Fruit fly (Drosophila melanogaster) whole organism, embryonic: ENCODE measurements around the gene MYPT-75D.

Experiments
- Ada2b ChIP-seq: fragments of 200-800 bp; sonication (Bioruptor generic); IDR thresholded peaks from 2 replicates; pipeline ENCODE4 v1.3.6; 2022; ENCODE audit warnings: missing biosample characterization, missing genetic modification characterization
- Antp ChIP-seq: fragments of 200-800 bp; sonication (Bioruptor generic); optimal IDR thresholded peaks from 3 replicates; lab custom pipeline; 2016; ENCODE audit warnings: missing biosample characterization, missing genetic modification characterization
- Asciz ChIP-seq: fragments of 200-800 bp; sonication (Bioruptor generic); optimal IDR thresholded peaks from 2 replicates; lab custom pipeline; 2017; ENCODE audit warnings: missing biosample characterization, mild to moderate bottlenecking, missing genetic modification characterization, missing genetic modification reagents
- Awh ChIP-seq: fragments of 200-800 bp; sonication (Bioruptor generic); IDR thresholded peaks from 2 replicates; pipeline ENCODE4, ENCODE4 v1.3.6; 2022; ENCODE audit warnings: missing biosample characterization, missing genetic modification characterization
- CG1024 ChIP-seq: fragments of 200-800 bp; sonication (Bioruptor generic); IDR thresholded peaks from 2 replicates; pipeline ENCODE4 v1.3.6; 2022; ENCODE audit warnings: missing biosample characterization, missing genetic modification characterization
- CG11247 ChIP-seq: fragments of 200-800 bp; sonication (Bioruptor generic); IDR thresholded peaks from 2 replicates; pipeline ENCODE4 v1.3.6; 2022; ENCODE audit warnings: missing biosample characterization, missing genetic modification characterization
- CG11504 ChIP-seq: fragments of 200-800 bp; sonication (Bioruptor generic); optimal IDR thresholded peaks from 3 replicates; lab custom pipeline; 2019; ENCODE audit warnings: missing biosample characterization, mild to moderate bottlenecking, missing genetic modification characterization, moderate library complexity
- CG11695 ChIP-seq: fragments of 200-800 bp; sonication (Bioruptor generic); IDR thresholded peaks from 3 replicates; pipeline ENCODE4 v1.3.6; 2022; ENCODE audit warnings: missing biosample characterization, missing genetic modification characterization
- CG12104 ChIP-seq: fragments of 200-800 bp; sonication (Bioruptor generic); optimal IDR thresholded peaks from 3 replicates; lab custom pipeline; 2016; ENCODE audit warnings: missing biosample characterization, missing genetic modification characterization
- CG13624 ChIP-seq: fragments of 200-800 bp; sonication (Bioruptor generic); optimal IDR thresholded peaks from 2 replicates; lab custom pipeline; 2016; ENCODE audit warnings: missing biosample characterization, missing genetic modification characterization
- CG13894 ChIP-seq: fragments of 200-800 bp; sonication (Bioruptor generic); optimal IDR thresholded peaks from 3 replicates; lab custom pipeline; 2018; ENCODE audit warnings: missing biosample characterization, mild to moderate bottlenecking, missing genetic modification characterization, moderate library complexity
- CG17328 ChIP-seq: fragments of 200-800 bp; sonication (Bioruptor generic); IDR thresholded peaks from 2 replicates; pipeline ENCODE4 v1.3.6; 2022; ENCODE audit warnings: missing biosample characterization, missing genetic modification characterization
- CG18599 ChIP-seq: fragments of 200-800 bp; sonication (Bioruptor generic); optimal IDR thresholded peaks from 3 replicates; lab custom pipeline; 2017; ENCODE audit warnings: missing biosample characterization, missing genetic modification characterization, mild to moderate bottlenecking, moderate library complexity, missing genetic modification reagents
- CG2875 ChIP-seq: fragments of 200-800 bp; sonication (Bioruptor generic); optimal IDR thresholded peaks from 2 replicates; lab custom pipeline; 2017; ENCODE audit warnings: missing biosample characterization, mild to moderate bottlenecking, missing genetic modification characterization, missing genetic modification reagents
- CG43689 ChIP-seq: fragments of 200-800 bp; sonication (Bioruptor generic); IDR thresholded peaks from 2 replicates; pipeline ENCODE4 v1.3.6; 2022; ENCODE audit warnings: missing biosample characterization, missing genetic modification characterization
- CG4424 ChIP-seq: fragments of 200-800 bp; sonication (Bioruptor generic); optimal IDR thresholded peaks from 3 replicates; lab custom pipeline; 2016; ENCODE audit warnings: missing biosample characterization, missing genetic modification characterization
- CG6175 ChIP-seq: fragments of 200-800 bp; sonication (Bioruptor generic); IDR thresholded peaks from 3 replicates; pipeline ENCODE4 v1.3.6; 2022; ENCODE audit warnings: missing biosample characterization, missing genetic modification characterization
- CG6654 ChIP-seq: fragments of 200-800 bp; sonication (Bioruptor generic); optimal IDR thresholded peaks from 2 replicates; lab custom pipeline; 2017; ENCODE audit warnings: missing biosample characterization, mild to moderate bottlenecking, missing genetic modification characterization
- CG6689 ChIP-seq: fragments of 200-800 bp; sonication (Bioruptor generic); IDR thresholded peaks from 2 replicates; pipeline ENCODE4 v1.3.6; 2022; ENCODE audit warnings: missing biosample characterization, missing genetic modification characterization
- CG6854 ChIP-seq: fragments of 200-800 bp; sonication (Bioruptor generic); optimal IDR thresholded peaks from 3 replicates; lab custom pipeline; 2017; ENCODE audit warnings: missing biosample characterization, mild to moderate bottlenecking, missing genetic modification characterization
- CG7928 ChIP-seq: fragments of 200-800 bp; sonication (Bioruptor generic); optimal IDR thresholded peaks from 2 replicates; lab custom pipeline; 2017; ENCODE audit warnings: missing biosample characterization, mild to moderate bottlenecking, missing genetic modification characterization
- CG8089 ChIP-seq: fragments of 200-800 bp; sonication (Bioruptor generic); optimal IDR thresholded peaks from 3 replicates; lab custom pipeline; 2016; ENCODE audit warnings: missing biosample characterization, missing genetic modification characterization
- Drgx ChIP-seq: fragments of 200-800 bp; sonication (Bioruptor generic); IDR thresholded peaks from 2 replicates; pipeline ENCODE4 v1.3.6; 2022; ENCODE audit warnings: missing biosample characterization, missing genetic modification characterization
- HLH3B ChIP-seq: fragments of 200-800 bp; sonication (Bioruptor generic); IDR thresholded peaks from 2 replicates; pipeline ENCODE4 v1.3.6; 2022; ENCODE audit warnings: missing biosample characterization, missing genetic modification characterization
- HLH4C ChIP-seq: fragments of 200-800 bp; sonication (Bioruptor generic); IDR thresholded peaks from 3 replicates; pipeline ENCODE4 v1.3.6; 2022; ENCODE audit warnings: missing biosample characterization, missing genetic modification characterization; ENCODE audit not compliant: partially characterized antibody
- Hmr ChIP-seq: fragments of 200-800 bp; sonication (Bioruptor generic); optimal IDR thresholded peaks from 3 replicates; lab custom pipeline; 2017; ENCODE audit warnings: mild to moderate bottlenecking, missing biosample characterization, missing genetic modification reagents, missing genetic modification characterization
- Mes4 ChIP-seq: fragments of 200-800 bp; sonication (Bioruptor generic); optimal IDR thresholded peaks from 2 replicates; lab custom pipeline; 2016; ENCODE audit warnings: missing biosample characterization, missing genetic modification characterization
- NK7.1 ChIP-seq: fragments of 200-800 bp; sonication (Bioruptor generic); optimal IDR thresholded peaks from 3 replicates; lab custom pipeline; 2016; ENCODE audit warnings: missing biosample characterization, missing genetic modification characterization
- Sry-δ ChIP-seq: fragments of 200-800 bp; sonication (Bioruptor generic); optimal IDR thresholded peaks from 2 replicates; lab custom pipeline; 2016; ENCODE audit warnings: missing biosample characterization, missing genetic modification characterization
- ac ChIP-seq: fragments of 200-800 bp; sonication (Bioruptor generic); optimal IDR thresholded peaks from 3 replicates; lab custom pipeline; 2017; ENCODE audit warnings: missing biosample characterization, mild to moderate bottlenecking, missing genetic modification characterization
- ap ChIP-seq: fragments of 200-800 bp; sonication (Bioruptor generic); IDR thresholded peaks from 2 replicates; pipeline ENCODE4 v1.3.6; 2022; ENCODE audit warnings: missing biosample characterization, missing genetic modification characterization
- az2 ChIP-seq: fragments of 200-800 bp; sonication (Bioruptor generic); optimal IDR thresholded peaks from 3 replicates; lab custom pipeline; 2016; ENCODE audit warnings: missing biosample characterization, missing genetic modification characterization
- cato ChIP-seq: fragments of 200-800 bp; sonication (Bioruptor generic); optimal IDR thresholded peaks from 2 replicates; lab custom pipeline; 2016; ENCODE audit warnings: missing biosample characterization, missing genetic modification characterization, borderline replicate concordance
- caup ChIP-seq: fragments of 200-800 bp; sonication (Bioruptor generic); optimal IDR thresholded peaks from 3 replicates; lab custom pipeline; 2017; ENCODE audit warnings: missing biosample characterization, mild to moderate bottlenecking, missing genetic modification characterization, moderate library complexity; ENCODE audit not compliant: severe bottlenecking
- corto ChIP-seq: fragments of 200-800 bp; sonication (Bioruptor generic); optimal IDR thresholded peaks from 2 replicates; lab custom pipeline; 2016; ENCODE audit warnings: missing biosample characterization, mild to moderate bottlenecking, missing genetic modification characterization, moderate library complexity
- fd96Cb ChIP-seq: fragments of 200-800 bp; sonication (Bioruptor generic); optimal IDR thresholded peaks from 2 replicates; lab custom pipeline; 2018; ENCODE audit warnings: missing biosample characterization, mild to moderate bottlenecking, missing genetic modification characterization, moderate library complexity
- gce ChIP-seq: fragments of 200-800 bp; sonication (Bioruptor generic); IDR thresholded peaks from 3 replicates; pipeline ENCODE4 v1.3.6; 2022; ENCODE audit warnings: missing biosample characterization, missing genetic modification characterization
- ham ChIP-seq: fragments of 200-800 bp; sonication (Bioruptor generic); IDR thresholded peaks from 2 replicates; pipeline ENCODE4 v1.3.6; 2022; ENCODE audit warnings: missing biosample characterization, missing genetic modification characterization
- kay ChIP-seq: fragments of 200-800 bp; sonication (Bioruptor generic); optimal IDR thresholded peaks from 2 replicates; lab custom pipeline; 2016; ENCODE audit warnings: missing biosample characterization, missing genetic modification characterization
- klu ChIP-seq: fragments of 200-800 bp; sonication (Bioruptor generic); IDR thresholded peaks from 2 replicates; pipeline ENCODE4 v1.3.6; 2022; ENCODE audit warnings: missing biosample characterization, missing genetic modification characterization
- lab ChIP-seq: fragments of 200-800 bp; sonication (Bioruptor generic); optimal IDR thresholded peaks from 3 replicates; lab custom pipeline; 2017; ENCODE audit warnings: missing biosample characterization, missing genetic modification characterization, mild to moderate bottlenecking, moderate library complexity, missing genetic modification reagents
- nmo ChIP-seq: fragments of 200-800 bp; sonication (Bioruptor generic); optimal IDR thresholded peaks from 2 replicates; lab custom pipeline; 2018; ENCODE audit warnings: missing biosample characterization, mild to moderate bottlenecking, missing genetic modification characterization, moderate library complexity
- odd ChIP-seq: fragments of 200-800 bp; sonication (Bioruptor generic); optimal IDR thresholded peaks from 2 replicates; lab custom pipeline; 2017; ENCODE audit warnings: missing biosample characterization, mild to moderate bottlenecking, missing genetic modification characterization
- org-1 ChIP-seq: fragments of 200-800 bp; sonication (Bioruptor generic); optimal IDR thresholded peaks from 2 replicates; lab custom pipeline; 2017; ENCODE audit warnings: missing biosample characterization, missing genetic modification characterization
- sisA ChIP-seq: fragments of 200-800 bp; sonication (Bioruptor generic); IDR thresholded peaks from 2 replicates; pipeline ENCODE4 v1.3.6; 2022; ENCODE audit warnings: missing biosample characterization, missing genetic modification characterization
- stc ChIP-seq: fragments of 200-800 bp; sonication (Bioruptor generic); IDR thresholded peaks from 2 replicates; pipeline ENCODE4 v1.3.6; 2022; ENCODE audit warnings: missing biosample characterization, missing genetic modification characterization
- toy ChIP-seq: fragments of 200-800 bp; sonication (Bioruptor generic); IDR thresholded peaks from 2 replicates; pipeline ENCODE4 v1.3.6; 2022; ENCODE audit warnings: missing biosample characterization, missing genetic modification characterization
- ttk ChIP-seq: fragments of 200-800 bp; sonication (Bioruptor generic); IDR thresholded peaks from 2 replicates; pipeline ENCODE4 v2.1.2; 2022; ENCODE audit warnings: missing biosample characterization, missing genetic modification characterization
- unpg ChIP-seq: fragments of 200-800 bp; sonication (Bioruptor generic); optimal IDR thresholded peaks from 3 replicates; lab custom pipeline; 2018; ENCODE audit warnings: missing biosample characterization, mild to moderate bottlenecking, missing genetic modification characterization, moderate library complexity
- zen2 ChIP-seq: fragments of 200-800 bp; sonication (Bioruptor generic); IDR thresholded peaks from 3 replicates; pipeline ENCODE4 v1.3.6; 2022; ENCODE audit warnings: missing biosample characterization, missing genetic modification characterization; ENCODE audit not compliant: partially characterized antibody

The MYPT-75D gene

DNA sequence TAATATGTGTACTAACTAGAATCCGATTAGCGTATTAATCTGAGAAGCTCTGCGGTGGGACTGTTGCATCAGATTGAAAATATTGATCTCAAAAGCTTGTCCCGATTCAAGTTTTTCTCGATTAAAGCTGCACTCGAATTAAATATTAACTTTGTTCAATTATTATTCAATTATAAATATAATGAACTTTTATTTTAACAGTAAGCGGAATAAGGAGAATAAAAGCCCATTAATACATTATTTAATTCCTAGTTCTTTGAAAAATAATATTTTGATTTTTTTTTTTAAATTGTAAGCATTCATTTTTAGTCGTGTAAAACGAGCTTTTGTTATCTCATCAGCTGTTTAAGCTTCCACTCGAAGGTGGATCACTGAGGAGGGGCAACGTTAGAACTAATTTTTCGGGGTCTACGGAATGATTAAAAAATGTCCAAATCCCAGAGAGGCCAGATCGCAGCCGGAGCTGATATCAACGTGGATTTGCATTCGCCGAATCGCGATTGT lies 49.7 kb downstream of the MYPT-75D start, which contains the start of the genes GNBP2 and GNBP1 (continued):
- TF ChIP-seq CG11247, result 0 out of 2 replicates have a peak, but pooled peaks have one; percentile 7
- TF ChIP-seq nmo (GFP tag; lab: Kevin White, UChicago), result peak; percentile 55
- TF ChIP-seq Hmr, result peak; percentile 57
- peak; percentile 56 for TF ChIP-seq fd96Cb (tag; lab: Kevin White, UChicago)
- TF ChIP-seq CG18599 (GFP tag; lab: Kevin White, UChicago), result peak; percentile 63
- TF ChIP-seq lab (GFP tag; lab: Kevin White, UChicago), result peak; percentile 79
- peak; percentile 67 for TF ChIP-seq CG6689 (GFP tag; lab: Robert Waterston, UW)
- TF ChIP-seq toy, result no peak
- no peak for TF ChIP-seq ac
- no peak for TF ChIP-seq sisA (GFP tag; lab: Robert Waterston, UW)
- no peak for TF ChIP-seq CG13894 (tag; lab: Kevin White, UChicago)
- TF ChIP-seq unpg, result peak; percentile 73
- no peak for TF ChIP-seq HLH4C
- TF ChIP-seq corto (GFP tag; lab: Kevin White, UChicago), result peak; percentile 13
- TF ChIP-seq caup (GFP tag; lab: Kevin White, UChicago), result peak; percentile 31
- peak; percentile 13 for TF ChIP-seq CG6854 (GFP tag; lab: Kevin White, UChicago)
- 0 out of 2 replicates have a peak, but pooled peaks have one; percentile 12 for TF ChIP-seq CG43689 (GFP tag; lab: Robert Waterston, UW)
- no peak for TF ChIP-seq CG6654 (GFP tag; lab: Kevin White, UChicago)
- no peak for TF ChIP-seq Antp (GFP tag; lab: Kevin White, UChicago)
- TF ChIP-seq Sry-δ (GFP tag; lab: Kevin White, UChicago), result no peak
- TF ChIP-seq ham (GFP tag; lab: Robert Waterston, UW), result no peak
- no peak; the same call in 1 of the 2 replicates for TF ChIP-seq klu (GFP tag; lab: Robert Waterston, UW)
- no peak for TF ChIP-seq CG12104 (GFP tag; lab: Kevin White, UChicago)
- no peak for TF ChIP-seq odd
- peak; percentile 95 for TF ChIP-seq Drgx (GFP tag; lab: Robert Waterston, UW)
- peak; percentile 70; the same call in 2 of the 3 replicates for TF ChIP-seq CG11695 (GFP tag; lab: Robert Waterston, UW)
- no peak for TF ChIP-seq Mes4 (GFP tag; lab: Kevin White, UChicago)
- TF ChIP-seq org-1 (GFP tag; lab: Kevin White, UChicago), result peak; percentile 16
- TF ChIP-seq Ada2b (GFP tag; lab: Robert Waterston, UW), result peak; percentile 50; the same call in 1 of the 2 replicates
- peak; percentile 46; the same call in 1 of the 2 replicates for TF ChIP-seq ttk (GFP tag; lab: Robert Waterston, UW)
- TF ChIP-seq stc (GFP tag; lab: Robert Waterston, UW), result peak; percentile 75
- TF ChIP-seq Awh, result peak; percentile 68
- no peak for TF ChIP-seq NK7.1 (GFP tag; lab: Kevin White, UChicago)
- TF ChIP-seq CG7928 (GFP tag; lab: Kevin White, UChicago), result no peak
- TF ChIP-seq zen2 (GFP tag; lab: Robert Waterston, UW), result no peak
- TF ChIP-seq az2, result peak; percentile 19
- TF ChIP-seq CG8089, result no peak
- TF ChIP-seq ap (GFP tag; lab: Robert Waterston, UW), result peak; percentile 34; the same call in 1 of the 2 replicates
- no peak for TF ChIP-seq CG2875 (GFP tag; lab: Kevin White, UChicago)
- TF ChIP-seq CG13624 (GFP tag; lab: Kevin White, UChicago), result no peak
- peak; percentile 51; the same call in 1 of the 2 replicates for TF ChIP-seq CG17328 (GFP tag; lab: Robert Waterston, UW)
- peak; percentile 81 for TF ChIP-seq CG11504 (tag; lab: Kevin White, UChicago)
- TF ChIP-seq Asciz, result peak; percentile 32
- TF ChIP-seq CG6175, result no peak
- TF ChIP-seq HLH3B (GFP tag; lab: Robert Waterston, UW), result peak; percentile 76
- peak; percentile 65; the same call in 2 of the 3 replicates for TF ChIP-seq gce (GFP tag; lab: Robert Waterston, UW)
- TF ChIP-seq kay (GFP tag; lab: Kevin White, UChicago), result no peak
- no peak for TF ChIP-seq CG1024 (GFP tag; lab: Robert Waterston, UW)
- TF ChIP-seq cato (GFP tag; lab: Kevin White, UChicago), result no peak
- TF ChIP-seq CG4424 (GFP tag; lab: Kevin White, UChicago), result peak; percentile 39
